Fruit fly (Drosophila melanogaster) whole organism, pupa: ENCODE measurements around the gene CG12483.

ENCODE experiments used
- CG10348 ChIP-seq: fragments of 200-800 bp; sonication (Bioruptor generic); IDR thresholded peaks from 2 replicates; pipeline ENCODE4 v1.3.6; 2022; ENCODE audit warnings: missing biosample characterization, missing genetic modification characterization
- CG12605 ChIP-seq: fragments of 200-800 bp; sonication (Bioruptor generic); IDR thresholded peaks from 2 replicates; pipeline ENCODE4 v1.3.6; 2022; ENCODE audit warnings: missing biosample characterization, missing genetic modification characterization
- CG13204 ChIP-seq: fragments of 200-800 bp; sonication (Bioruptor generic); optimal IDR thresholded peaks from 2 replicates; lab custom pipeline; 2018; ENCODE audit warnings: missing biosample characterization, mild to moderate bottlenecking, missing genetic modification characterization, moderate library complexity
- CG14655 ChIP-seq: fragments of 200-800 bp; sonication (Bioruptor generic); optimal IDR thresholded peaks from 3 replicates; lab custom pipeline; 2017; ENCODE audit warnings: mild to moderate bottlenecking, missing biosample characterization, missing genetic modification reagents, missing genetic modification characterization
- CG15710 ChIP-seq: fragments of 200-800 bp; sonication (Bioruptor generic); optimal IDR thresholded peaks from 2 replicates; lab custom pipeline; 2018; ENCODE audit warnings: missing biosample characterization, mild to moderate bottlenecking, missing genetic modification characterization, moderate library complexity
- CG17806 ChIP-seq: fragments of 200-800 bp; sonication (Bioruptor generic); optimal IDR thresholded peaks from 2 replicates; lab custom pipeline; 2018; ENCODE audit warnings: missing biosample characterization, mild to moderate bottlenecking, missing genetic modification characterization, moderate library complexity
- CG32121 ChIP-seq: fragments of 200-800 bp; sonication (Bioruptor generic); IDR thresholded peaks from 2 replicates; pipeline ENCODE4 v1.3.6; 2022; ENCODE audit warnings: missing biosample characterization, missing genetic modification characterization
- CG34367 ChIP-seq: fragments of 200-800 bp; sonication (Bioruptor generic); optimal IDR thresholded peaks from 2 replicates; lab custom pipeline; 2018; ENCODE audit warnings: missing biosample characterization, mild to moderate bottlenecking, missing genetic modification characterization
- CG4496 ChIP-seq: fragments of 200-800 bp; sonication (Bioruptor generic); IDR thresholded peaks from 3 replicates; pipeline ENCODE4 v1.3.6; 2022; ENCODE audit warnings: missing biosample characterization, missing genetic modification characterization
- CG8159 ChIP-seq: fragments of 200-800 bp; sonication (Bioruptor generic); optimal IDR thresholded peaks from 3 replicates; lab custom pipeline; 2018; ENCODE audit warnings: missing biosample characterization, mild to moderate bottlenecking, missing genetic modification characterization, moderate library complexity
- CG8301 ChIP-seq: fragments of 200-800 bp; sonication (Bioruptor generic); optimal IDR thresholded peaks from 2 replicates; lab custom pipeline; 2018; ENCODE audit warnings: missing biosample characterization, mild to moderate bottlenecking, missing genetic modification characterization
- CG9948 ChIP-seq: fragments of 200-800 bp; sonication (Bioruptor generic); optimal IDR thresholded peaks from 2 replicates; lab custom pipeline; 2018; ENCODE audit warnings: missing biosample characterization, mild to moderate bottlenecking, missing genetic modification characterization, moderate library complexity
- D1 ChIP-seq: fragments of 200-800 bp; sonication (Bioruptor generic); optimal IDR thresholded peaks from 2 replicates; lab custom pipeline; 2018; ENCODE audit warnings: missing biosample characterization, mild to moderate bottlenecking, missing genetic modification characterization, moderate library complexity
- EcR ChIP-seq: fragments of 200-800 bp; sonication (Bioruptor generic); optimal IDR thresholded peaks from 3 replicates; lab custom pipeline; 2019; ENCODE audit warnings: missing biosample characterization, missing genetic modification characterization, mild to moderate bottlenecking, moderate library complexity, missing genetic modification reagents
- Ets98B ChIP-seq: fragments of 200-800 bp; sonication (Bioruptor generic); IDR thresholded peaks from 2 replicates; pipeline ENCODE4 v1.3.6; 2022; ENCODE audit warnings: missing biosample characterization, missing genetic modification characterization
- Pif1A ChIP-seq: fragments of 200-800 bp; sonication (Bioruptor generic); optimal IDR thresholded peaks from 3 replicates; lab custom pipeline; 2016; ENCODE audit warnings: missing biosample characterization, missing genetic modification characterization
- Pif1B ChIP-seq: fragments of 200-800 bp; sonication (Bioruptor generic); optimal IDR thresholded peaks from 3 replicates; lab custom pipeline; 2016; ENCODE audit warnings: missing biosample characterization, missing genetic modification characterization
- Snoo ChIP-seq: fragments of 200-800 bp; sonication (Bioruptor generic); optimal IDR thresholded peaks from 3 replicates; lab custom pipeline; 2017; ENCODE audit warnings: missing biosample characterization, mild to moderate bottlenecking, missing genetic modification characterization, inconsistent platforms
- fd96Ca ChIP-seq: fragments of 200-800 bp; sonication (Bioruptor generic); IDR thresholded peaks from 3 replicates; pipeline ENCODE4 v1.3.6; 2022; ENCODE audit warnings: missing biosample characterization, missing genetic modification characterization
- gl ChIP-seq: fragments of 200-800 bp; sonication (Bioruptor generic); optimal IDR thresholded peaks from 2 replicates; lab custom pipeline; 2018; ENCODE audit warnings: missing biosample characterization, mild to moderate bottlenecking, missing genetic modification characterization
- rn ChIP-seq: fragments of 200-800 bp; sonication (Bioruptor generic); IDR thresholded peaks from 2 replicates; pipeline ENCODE4 v1.3.6; 2022; ENCODE audit warnings: missing biosample characterization, missing genetic modification characterization

CG12483 gene

DNA sequence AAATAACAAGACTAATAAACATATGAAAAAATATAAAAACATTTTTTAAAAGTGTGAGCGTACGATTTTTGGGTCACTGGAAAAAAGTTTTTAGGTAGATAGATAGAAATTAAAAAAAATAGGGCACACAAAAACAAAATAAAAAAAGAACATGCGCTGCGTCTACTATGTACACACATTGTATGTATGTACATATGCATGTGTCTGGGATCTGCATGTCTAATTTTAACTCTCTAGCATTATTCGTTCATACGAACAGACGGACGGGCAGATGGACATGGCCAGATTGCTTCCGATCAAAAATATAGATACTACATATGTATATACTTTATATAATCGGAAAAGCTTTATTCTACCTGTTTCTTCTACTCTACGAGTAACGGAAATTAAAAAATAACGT lies 41.6 kb downstream of the CG12483 start:
- no peak for TF ChIP-seq EcR (GFP tag; lab: Kevin White, UChicago)
- TF ChIP-seq CG10348 (GFP tag; lab: Robert Waterston, UW), result no peak
- no peak for TF ChIP-seq fd96Ca (GFP tag; lab: Robert Waterston, UW)
- TF ChIP-seq CG34367 (tag; lab: Kevin White, UChicago), result no peak
- TF ChIP-seq Pif1B (GFP tag; lab: Kevin White, UChicago), result no peak
- TF ChIP-seq CG9948 (tag; lab: Kevin White, UChicago), result no peak
- TF ChIP-seq CG17806 (tag; lab: Kevin White, UChicago), result no peak
- TF ChIP-seq Ets98B, result no peak

DNA sequence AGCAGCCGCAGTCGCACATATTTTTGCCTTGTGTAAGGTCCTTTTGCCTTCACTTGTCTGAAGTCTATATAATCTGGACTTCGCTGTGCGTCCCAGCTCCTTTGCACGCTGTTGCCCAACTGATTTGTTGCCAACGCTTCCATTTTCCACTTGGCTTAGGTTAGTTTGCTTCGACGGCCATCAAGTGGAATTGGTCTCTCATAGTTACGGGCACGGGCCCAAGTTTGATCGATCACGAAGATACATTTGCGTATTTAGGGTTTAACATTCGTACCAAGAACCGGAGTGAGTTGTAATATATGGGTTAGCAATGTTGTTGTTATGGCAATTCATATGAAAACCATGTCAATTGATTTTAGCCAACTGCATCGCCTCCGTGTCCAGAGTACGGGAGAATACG lies 43.5 kb downstream of the CG12483 start, which contains the start of gene CG43149:
Gene CG43149, minus strand, starts transcription at position 101 of the 400 bp plus-strand sequence.
- no peak for TF ChIP-seq CG13204 (GFP tag; lab: Kevin White, UChicago)

DNA sequence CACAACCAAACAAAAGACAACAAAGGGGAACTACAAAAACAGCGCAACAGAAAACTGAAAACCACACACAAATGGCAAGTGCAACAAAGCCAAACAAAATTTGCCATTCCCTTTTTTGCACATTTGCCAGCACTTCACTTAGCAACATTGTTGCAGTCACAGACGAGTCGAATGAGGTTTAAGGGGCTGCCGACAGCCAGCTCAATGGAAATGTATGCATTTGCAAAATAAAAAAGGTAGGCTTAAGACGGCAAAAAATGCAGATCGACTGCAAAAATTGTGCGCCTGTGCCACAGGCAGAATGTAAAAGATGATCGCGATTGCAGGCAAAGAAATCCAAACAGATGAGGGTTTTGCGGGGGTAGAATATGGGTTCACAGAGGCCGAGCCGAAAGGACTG lies 47.3 kb downstream of the CG12483 start:
- TF ChIP-seq D1 (tag; lab: Kevin White, UChicago) (no peak), Pif1A (GFP tag; lab: Kevin White, UChicago) (no peak), rn (GFP tag; lab: Robert Waterston, UW) (no peak), CG10348 (GFP tag; lab: Robert Waterston, UW) (no peak), CG4496 (no peak), CG9948 (tag; lab: Kevin White, UChicago) (no peak), CG32121 (GFP tag; lab: Robert Waterston, UW) (no peak), Snoo (tag; lab: Kevin White, UChicago) (no peak), CG12605 (GFP tag; lab: Robert Waterston, UW) (no peak), CG8159 (tag; lab: Kevin White, UChicago) (no peak), Pif1B (GFP tag; lab: Kevin White, UChicago) (no peak), fd96Ca (GFP tag; lab: Robert Waterston, UW) (no peak), EcR (GFP tag; lab: Kevin White, UChicago) (no peak), CG8301 (no peak), CG14655 (GFP tag; lab: Kevin White, UChicago) (no peak), CG15710 (tag; lab: Kevin White, UChicago) (no peak)
- TF ChIP-seq, all 21 proteins: peak for 0

DNA sequence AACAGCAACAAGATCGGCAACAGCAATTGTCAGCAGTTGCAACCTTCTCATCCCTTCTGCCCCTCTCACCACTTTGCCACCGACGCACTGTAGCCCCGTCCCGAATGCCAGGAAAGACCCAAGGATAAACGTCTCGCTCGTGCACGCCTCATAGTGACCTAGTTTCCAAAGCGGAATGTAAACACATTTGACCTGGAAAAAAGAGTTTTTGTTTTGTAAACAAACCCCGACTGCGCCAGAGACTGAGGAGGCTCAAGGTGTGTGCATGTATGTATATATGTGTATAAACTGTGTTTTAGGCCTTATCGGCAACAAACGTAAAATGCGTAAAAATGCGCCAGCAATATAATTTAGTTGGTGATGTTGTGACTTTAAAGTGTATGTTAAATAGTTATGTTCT lies 48.4 kb downstream of the CG12483 start:
- TF ChIP-seq CG10348 (GFP tag; lab: Robert Waterston, UW) (no peak), rn (GFP tag; lab: Robert Waterston, UW) (no peak)
- TF ChIP-seq, all 21 proteins: peak for 0

DNA sequence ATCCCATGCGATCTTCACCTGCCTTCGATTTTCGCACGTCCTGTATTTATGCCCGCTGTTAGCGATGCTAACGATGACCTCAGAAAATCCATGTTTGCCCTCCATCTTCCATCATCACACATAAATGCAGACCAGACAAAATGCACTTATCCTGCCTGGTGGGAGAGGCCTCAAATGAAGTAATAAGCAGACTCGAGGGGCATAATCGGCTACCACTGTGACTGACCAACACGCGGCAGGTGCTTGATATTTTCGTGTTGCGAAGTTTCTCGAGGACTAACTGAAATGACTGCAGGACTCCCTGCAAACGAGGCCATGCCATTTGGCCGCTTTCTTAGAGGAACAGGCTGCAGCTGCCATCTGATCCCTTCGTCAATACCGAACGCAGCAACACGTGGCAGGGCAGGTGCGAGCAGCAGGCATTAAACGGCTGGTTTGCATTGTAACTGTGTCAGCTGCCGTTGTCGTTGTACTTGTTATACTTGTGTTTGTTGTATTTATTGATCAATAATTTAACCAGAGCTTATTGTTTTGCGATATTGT lies 50.5 kb downstream of the CG12483 start:
- no peak for TF ChIP-seq CG32121 (GFP tag; lab: Robert Waterston, UW)
- TF ChIP-seq gl (tag; lab: Kevin White, UChicago), result no peak
- no peak for TF ChIP-seq CG4496
- TF ChIP-seq EcR (GFP tag; lab: Kevin White, UChicago), result no peak
